Worm (Caenorhabditis elegans) whole organism, L4 larva: ENCODE data around the gene F57G4.11.
"Not testable (repeated sequence)": the region's sequence is repeated elsewhere in the genome, so short reads cannot be mapped to it uniquely, and the experiment has no call there.

Experiments used
- F10B5.3 ChIP-seq: sonication (generic microtip); optimal IDR thresholded peaks from 2 replicates; lab custom pipeline; 2016; ENCODE audit warnings: mild to moderate bottlenecking, missing genetic modification characterization, missing compliant biosample characterization
- F44E2.7 ChIP-seq: fragments of 200-800 bp; sonication (Bioruptor generic); IDR thresholded peaks from 2 replicates; pipeline ENCODE4 v2.1.2; 2022; ENCODE audit warnings: missing genetic modification characterization, missing compliant biosample characterization
- T20F7.1 ChIP-seq: fragments of 200-800 bp; sonication (Bioruptor generic); optimal IDR thresholded peaks from 2 replicates; lab custom pipeline; 2018; ENCODE audit warnings: mild to moderate bottlenecking, missing genetic modification characterization, missing compliant biosample characterization
- Y105C5A.15 ChIP-seq: fragments of 200-800 bp; sonication (Bioruptor generic); IDR thresholded peaks from 2 replicates; pipeline ENCODE4 v1.3.6; 2022; ENCODE audit warnings: missing genetic modification characterization, missing compliant biosample characterization
- Y75B8A.6 ChIP-seq: fragments of 200-800 bp; sonication (Bioruptor generic); IDR thresholded peaks from 2 replicates; pipeline ENCODE4 v1.3.6; 2022; ENCODE audit warnings: missing genetic modification reagents, missing genetic modification characterization, missing compliant biosample characterization
- aha-1 ChIP-seq: fragments of 150-350 bp; peaks from one replicate; lab custom pipeline; 2014; ENCODE audit warnings: missing biosample characterization, missing genetic modification characterization
- ama-1 ChIP-seq: fragments of 150-350 bp; optimal IDR thresholded peaks from 2 replicates; lab custom pipeline; 2014; ENCODE audit warnings: inconsistent platforms, mixed read lengths
- ceh-20 ChIP-seq: fragments of 200-800 bp; sonication (Bioruptor generic); IDR thresholded peaks from 2 replicates; pipeline ENCODE4 v1.3.6; 2022; ENCODE audit warnings: missing genetic modification reagents, missing genetic modification characterization, missing compliant biosample characterization
- ceh-28 ChIP-seq: fragments of 150-350 bp; optimal IDR thresholded peaks from 2 replicates; lab custom pipeline; 2014; ENCODE audit warnings: missing biosample characterization, missing genetic modification reagents, missing genetic modification characterization
- ceh-62 ChIP-seq: sonication (generic microtip); optimal IDR thresholded peaks from 2 replicates; lab custom pipeline; 2017; ENCODE audit warnings: missing biosample characterization, missing genetic modification characterization
- ceh-82 ChIP-seq: sonication (generic microtip); optimal IDR thresholded peaks from 2 replicates; lab custom pipeline; 2017; ENCODE audit warnings: missing biosample characterization, missing genetic modification characterization
- cey-2 ChIP-seq: sonication (generic microtip); optimal IDR thresholded peaks from 3 replicates; lab custom pipeline; 2017; ENCODE audit warnings: missing genetic modification characterization, mild to moderate bottlenecking, missing compliant biosample characterization, antibody characterized with exemption, borderline replicate concordance; ENCODE audit not compliant: insufficient read depth
- daf-19 ChIP-seq: fragments of 200-800 bp; sonication (Bioruptor generic); conservative IDR thresholded peaks from 2 replicates; pipeline ENCODE4 v1.3.6; 2022; ENCODE audit warnings: missing genetic modification characterization, missing compliant biosample characterization
- daf-8 ChIP-seq: fragments of 200-800 bp; sonication (Bioruptor generic); IDR thresholded peaks from 2 replicates; pipeline ENCODE4 v1.3.6; 2022; ENCODE audit warnings: missing genetic modification characterization, missing compliant biosample characterization
- dmd-6 ChIP-seq: fragments of 200-800 bp; sonication (Bioruptor generic); IDR thresholded peaks from 2 replicates; pipeline ENCODE4 v1.3.6; 2022; ENCODE audit warnings: missing genetic modification reagents, missing genetic modification characterization, missing compliant biosample characterization
- duxl-1 ChIP-seq: sonication (generic microtip); optimal IDR thresholded peaks from 2 replicates; lab custom pipeline; 2016; ENCODE audit warnings: mild to moderate bottlenecking, missing genetic modification characterization, moderate library complexity, missing compliant biosample characterization; ENCODE audit not compliant: poor library complexity
- dve-1 ChIP-seq: sonication (generic microtip); optimal IDR thresholded peaks from 2 replicates; lab custom pipeline; 2017; ENCODE audit warnings: antibody characterized with exemption, mild to moderate bottlenecking, missing genetic modification characterization, missing compliant biosample characterization; ENCODE audit not compliant: insufficient read depth
- egl-27 ChIP-seq: sonication (generic microtip); optimal IDR thresholded peaks from 3 replicates; lab custom pipeline; 2017; ENCODE audit warnings: missing biosample characterization, missing genetic modification reagents, missing genetic modification characterization
- hif-1 ChIP-seq, 2 experiments: sonication (generic microtip); optimal IDR thresholded peaks; 2 replicates each; lab custom pipeline; 2016 to 2017; ENCODE audit warnings: missing compliant biosample characterization in 2 of 2, missing genetic modification characterization in 2 of 2, missing genetic modification reagents in 2 of 2, missing genotype in 2 of 2, mild to moderate bottlenecking in 1 of 2
- hlh-11 ChIP-seq: fragments of 200-800 bp; sonication (Bioruptor generic); optimal IDR thresholded peaks from 2 replicates; lab custom pipeline; 2018; ENCODE audit warnings: mild to moderate bottlenecking, missing genetic modification characterization, missing compliant biosample characterization
- jun-1 ChIP-seq: fragments of 150-350 bp; optimal IDR thresholded peaks from 2 replicates; lab custom pipeline; 2014; ENCODE audit warnings: missing biosample characterization, missing genetic modification reagents, missing genetic modification characterization
- lim-7 ChIP-seq: fragments of 200-800 bp; sonication (Bioruptor generic); IDR thresholded peaks from 2 replicates; pipeline ENCODE4 v1.3.6; 2022; ENCODE audit warnings: missing genetic modification characterization, missing compliant biosample characterization
- lin-15B ChIP-seq: fragments of 150-350 bp; sonication (generic microtip); optimal IDR thresholded peaks from 3 replicates; lab custom pipeline; 2014; ENCODE audit warnings: missing biosample characterization, missing genetic modification characterization
- lsy-2 ChIP-seq, 2 experiments: fragments of 150-350 bp in 1 of 2; sonication (generic microtip) in 1 of 2; optimal IDR thresholded peaks; 2 replicates each; lab custom pipeline; 2014 to 2017; ENCODE audit warnings: missing biosample characterization in 2 of 2, missing genetic modification characterization in 2 of 2
- mdt-29 ChIP-seq: fragments of 200-800 bp; sonication (Bioruptor generic); IDR thresholded peaks from 2 replicates; pipeline ENCODE4 v1.3.6; 2022; ENCODE audit warnings: missing genetic modification reagents, missing genetic modification characterization, missing compliant biosample characterization
- mep-1 ChIP-seq: fragments of 150-350 bp; sonication (generic microtip); optimal IDR thresholded peaks from 3 replicates; lab custom pipeline; 2014; ENCODE audit warnings: missing biosample characterization, missing genetic modification characterization
- mxl-3 ChIP-seq: fragments of 200-800 bp; sonication (Bioruptor generic); optimal IDR thresholded peaks from 2 replicates; lab custom pipeline; 2018; ENCODE audit warnings: mild to moderate bottlenecking, missing genetic modification characterization, missing compliant biosample characterization
- nhr-25 ChIP-seq: sonication (generic microtip); optimal IDR thresholded peaks from 2 replicates; lab custom pipeline; 2017; ENCODE audit warnings: missing genetic modification characterization, mild to moderate bottlenecking, missing compliant biosample characterization, antibody characterized with exemption, moderate library complexity, borderline replicate concordance; ENCODE audit not compliant: insufficient read depth
- nhr-28 ChIP-seq: fragments of 150-350 bp; optimal IDR thresholded peaks from 2 replicates; lab custom pipeline; 2014; ENCODE audit warnings: missing biosample characterization, missing genetic modification characterization
- nhr-6 ChIP-seq: fragments of 150-350 bp; optimal IDR thresholded peaks from 2 replicates; lab custom pipeline; 2014; ENCODE audit warnings: missing biosample characterization, missing genetic modification characterization
- nhr-77 ChIP-seq: fragments of 150-350 bp; optimal IDR thresholded peaks from 2 replicates; lab custom pipeline; 2014; ENCODE audit warnings: missing biosample characterization, missing genetic modification characterization
- pha-4 ChIP-seq, 2 experiments: fragments of 150-350 bp in 1 of 2; fragments of 200-800 bp in 1 of 2; sonication (Bioruptor generic) in 1 of 2; IDR thresholded peaks in 1 of 2; optimal IDR thresholded peaks in 1 of 2; 2 replicates each; pipeline versions ENCODE4 v1.3.6 to Lab custom; 2014 to 2022; ENCODE audit warnings: missing genetic modification characterization in 2 of 2, missing genetic modification reagents in 2 of 2, missing biosample characterization in 1 of 2, missing compliant biosample characterization in 1 of 2
- php-3 ChIP-seq: fragments of 200-800 bp; sonication (Bioruptor generic); IDR thresholded peaks from 2 replicates; pipeline ENCODE4 v1.3.6; 2022; ENCODE audit warnings: missing genetic modification reagents, missing genetic modification characterization, missing compliant biosample characterization
- pqm-1 ChIP-seq: sonication (generic microtip); optimal IDR thresholded peaks from 2 replicates; lab custom pipeline; 2017; ENCODE audit warnings: missing biosample characterization, missing genetic modification characterization
- rbr-2 ChIP-seq: sonication (generic microtip); optimal IDR thresholded peaks from 2 replicates; lab custom pipeline; 2016; ENCODE audit warnings: missing genotype, missing genetic modification characterization, missing compliant biosample characterization
- set-16 ChIP-seq: fragments of 200-800 bp; sonication (Bioruptor generic); IDR thresholded peaks from 2 replicates; pipeline ENCODE4 v1.3.6; 2022; ENCODE audit warnings: missing genetic modification reagents, missing genetic modification characterization, missing compliant biosample characterization
- snpc-4 ChIP-seq: fragments of 150-350 bp; optimal IDR thresholded peaks from 2 replicates; lab custom pipeline; 2014; ENCODE audit warnings: missing biosample characterization, missing genetic modification characterization
- unc-130 ChIP-seq: sonication (generic microtip); optimal IDR thresholded peaks from 2 replicates; lab custom pipeline; 2016; ENCODE audit warnings: missing genetic modification reagents, missing genetic modification characterization, missing compliant biosample characterization
- unc-39 ChIP-seq: sonication (generic microtip); optimal IDR thresholded peaks from 2 replicates; lab custom pipeline; 2017; ENCODE audit warnings: missing biosample characterization, missing genetic modification characterization
- vab-7 ChIP-seq: fragments of 200-800 bp; sonication (Bioruptor generic); IDR thresholded peaks from 2 replicates; pipeline ENCODE4 v1.3.6; 2022; ENCODE audit warnings: missing genetic modification reagents, missing genetic modification characterization, missing compliant biosample characterization
- ztf-7 ChIP-seq: fragments of 150-350 bp; optimal IDR thresholded peaks from 2 replicates; lab custom pipeline; 2014; ENCODE audit warnings: missing biosample characterization, missing genetic modification characterization

The F57G4.11 gene

ce11 chrV:17606050-17606449 is 19.0 kb upstream of the F57G4.11 start, which contains the start of gene Y6G8.16:
Gene Y6G8.16 (plus strand): TSS chrV:17606350.
- TF ChIP-seq ceh-28 (tag; lab: Kevin White, UChicago); mep-1; cey-2 (tag; lab: Kevin White, UChicago): not testable (repeated sequence)

ce11 chrV:17607797-17608196 is 17.2 kb upstream of the F57G4.11 start, which contains the start of gene srz-91:
Gene srz-91 (plus strand): TSS chrV:17608097.
- TF ChIP-seq mxl-3 (GFP tag; lab: Kevin White, UChicago) (no peak), pqm-1 (tag; lab: Kevin White, UChicago) (no peak), snpc-4 (no peak), ceh-62 (tag; lab: Kevin White, UChicago) (no peak), lin-15B (tag; lab: Kevin White, UChicago) (no peak), lim-7 (GFP tag; lab: Robert Waterston, UW) (no peak), aha-1 (no peak), F10B5.3 (tag; lab: Kevin White, UChicago) (no peak), duxl-1 (tag; lab: Kevin White, UChicago) (no peak), vab-7 (GFP tag; lab: Robert Waterston, UW) (no peak), Y75B8A.6 (GFP tag; lab: Robert Waterston, UW) (no peak), nhr-25 (no peak), dmd-6 (no peak), hif-1 (tag; optimal IDR thresholded peaks at IDR 0.05; lab: Kevin White, UChicago) (no peak), daf-8 (GFP tag; lab: Robert Waterston, UW) (no peak), cey-2 (tag; lab: Kevin White, UChicago) (no peak), ceh-82 (tag; lab: Kevin White, UChicago) (no peak), mdt-29 (GFP tag; lab: Robert Waterston, UW) (no peak), ztf-7 (tag; lab: Kevin White, UChicago) (no peak), hlh-11 (tag; lab: Kevin White, UChicago) (no peak)

- not testable (repeated sequence) for TF ChIP-seq T20F7.1 (GFP tag; lab: Kevin White, UChicago); pqm-1 (tag; lab: Kevin White, UChicago); lsy-2 (tag; optimal IDR thresholded peaks at IDR 0.05; lab: Kevin White, UChicago)
These were observed 14.5 kb upstream of the F57G4.11 start, which contains the start of gene Y6G8.15 for ce11 chrV:17610503-17610902. Gene Y6G8.15 (minus strand): TSS chrV:17610603.

- TF ChIP-seq dve-1 (tag; lab: Kevin White, UChicago) (no peak), unc-130 (no peak), Y105C5A.15 (GFP tag; lab: Robert Waterston, UW) (no peak), egl-27 (tag; lab: Kevin White, UChicago) (no peak)
- TF ChIP-seq, all 104 proteins: peak for 0
These were observed 10.8 kb upstream of the F57G4.11 start, which contains the start of gene Y6G8.14 for ce11 chrV:17614251-17614650. Gene Y6G8.14 (minus strand): TSS chrV:17614351.

- TF ChIP-seq F44E2.7 (GFP tag; lab: Robert Waterston, UW) (no peak), pqm-1 (tag; lab: Kevin White, UChicago) (peak; percentile 64)
These were observed 9.4 kb upstream of the F57G4.11 start, which contains the start of gene Y6G8.5 for ce11 chrV:17615609-17616008. Gene Y6G8.5 (minus strand): TSS chrV:17615709.

- TF ChIP-seq daf-8 (GFP tag; lab: Robert Waterston, UW): no peak
- no peak; the same call in 1 of the 2 replicates for TF ChIP-seq dmd-6
- TF ChIP-seq nhr-77 (tag; lab: Kevin White, UChicago): no peak
- TF ChIP-seq ceh-82 (tag; lab: Kevin White, UChicago): no peak
- TF ChIP-seq rbr-2 (tag; lab: Kevin White, UChicago): no peak
- peak; percentile 53 for TF ChIP-seq nhr-28
- TF ChIP-seq ama-1 (lab: Kevin White, UChicago): no peak
- no peak for TF ChIP-seq unc-39 (tag; lab: Kevin White, UChicago)
- TF ChIP-seq ceh-20 (GFP tag; lab: Robert Waterston, UW): no peak
- TF ChIP-seq pqm-1 (tag; lab: Kevin White, UChicago): peak; percentile 51
- no peak for TF ChIP-seq daf-19
- TF ChIP-seq jun-1 (tag; lab: Kevin White, UChicago): no peak
- no peak for TF ChIP-seq set-16
- TF ChIP-seq nhr-6 (tag; lab: Kevin White, UChicago): no peak
- 0 out of 2 replicates have a peak, but pooled peaks have one; percentile 42 for TF ChIP-seq php-3 (GFP tag; lab: Robert Waterston, UW)
- no peak for TF ChIP-seq pha-4 (GFP tag; IDR thresholded peaks at IDR 0.05; lab: Robert Waterston, UW)
- TF ChIP-seq pha-4 (tag; optimal IDR thresholded peaks at IDR 0.05; lab: Kevin White, UChicago): no peak
These were observed 8.2 kb upstream of the F57G4.11 start, which contains the start of gene Y6G8.6 for ce11 chrV:17616807-17617206. Gene Y6G8.6 (minus strand): TSS chrV:17616904.
